Fruit fly (Drosophila melanogaster) whole organism, embryonic: ENCODE results near the gene CG13898.

Source experiments
- ATbp ChIP-seq: fragments of 200-800 bp; sonication (Bioruptor generic); optimal IDR thresholded peaks from 2 replicates; lab custom pipeline; 2017; ENCODE audit warnings: missing biosample characterization, mild to moderate bottlenecking, missing genetic modification characterization, missing genetic modification reagents
- CG11398 ChIP-seq: fragments of 200-800 bp; sonication (Bioruptor generic); optimal IDR thresholded peaks from 2 replicates; lab custom pipeline; 2016; ENCODE audit warnings: missing biosample characterization, missing genetic modification characterization
- CG11696 ChIP-seq: fragments of 200-800 bp; sonication (Bioruptor generic); IDR thresholded peaks from 2 replicates; pipeline ENCODE4 v1.3.6; 2022; ENCODE audit warnings: missing biosample characterization, missing genetic modification characterization
- CG12155 ChIP-seq: fragments of 200-800 bp; sonication (Bioruptor generic); optimal IDR thresholded peaks from 3 replicates; lab custom pipeline; 2016; ENCODE audit warnings: missing biosample characterization, missing genetic modification characterization
- CG13123 ChIP-seq: fragments of 200-800 bp; sonication (Bioruptor generic); optimal IDR thresholded peaks from 2 replicates; lab custom pipeline; 2016; ENCODE audit warnings: missing biosample characterization, missing genetic modification characterization
- CG14667 ChIP-seq: fragments of 200-800 bp; sonication (Bioruptor generic); IDR thresholded peaks from 2 replicates; pipeline ENCODE4 v1.3.6; 2022; ENCODE audit warnings: missing biosample characterization, missing genetic modification characterization
- CG15601 ChIP-seq: fragments of 200-800 bp; sonication (Bioruptor generic); optimal IDR thresholded peaks from 3 replicates; lab custom pipeline; 2019; ENCODE audit warnings: missing biosample characterization, mild to moderate bottlenecking, missing genetic modification characterization, moderate library complexity
- CG1602 ChIP-seq: fragments of 200-800 bp; sonication (Bioruptor generic); optimal IDR thresholded peaks from 3 replicates; lab custom pipeline; 2016; ENCODE audit warnings: missing biosample characterization, missing genetic modification characterization
- CG1647 ChIP-seq: fragments of 200-800 bp; sonication (Bioruptor generic); optimal IDR thresholded peaks from 3 replicates; lab custom pipeline; 2016; ENCODE audit warnings: missing biosample characterization, missing genetic modification characterization
- CG16863 ChIP-seq: fragments of 200-800 bp; sonication (Bioruptor generic); optimal IDR thresholded peaks from 3 replicates; lab custom pipeline; 2016; ENCODE audit warnings: missing biosample characterization, missing genetic modification characterization
- CG17802 ChIP-seq: fragments of 200-800 bp; sonication (Bioruptor generic); optimal IDR thresholded peaks from 2 replicates; lab custom pipeline; 2018; ENCODE audit warnings: missing biosample characterization, mild to moderate bottlenecking, missing genetic modification characterization, moderate library complexity
- CG30431 ChIP-seq: fragments of 200-800 bp; sonication (Bioruptor generic); optimal IDR thresholded peaks from 2 replicates; lab custom pipeline; 2017; ENCODE audit warnings: missing biosample characterization, missing genetic modification characterization
- CG3281 ChIP-seq: fragments of 200-800 bp; sonication (Bioruptor generic); optimal IDR thresholded peaks from 3 replicates; lab custom pipeline; 2017; ENCODE audit warnings: missing biosample characterization, mild to moderate bottlenecking, missing genetic modification characterization
- CG3726 ChIP-seq: fragments of 200-800 bp; sonication (Bioruptor generic); IDR thresholded peaks from 3 replicates; pipeline ENCODE4, ENCODE4 v1.3.6; 2022; ENCODE audit warnings: missing biosample characterization, missing genetic modification characterization
- CG42726 ChIP-seq: fragments of 200-800 bp; sonication (Bioruptor generic); IDR thresholded peaks from 2 replicates; pipeline ENCODE4 v1.3.6; 2022; ENCODE audit warnings: missing biosample characterization, missing genetic modification characterization; ENCODE audit not compliant: partially characterized antibody
- CG4617 ChIP-seq: fragments of 200-800 bp; sonication (Bioruptor generic); optimal IDR thresholded peaks from 3 replicates; lab custom pipeline; 2016; ENCODE audit warnings: missing biosample characterization, missing genetic modification characterization, borderline replicate concordance
- CG4707 ChIP-seq: fragments of 200-800 bp; sonication (Bioruptor generic); optimal IDR thresholded peaks from 2 replicates; lab custom pipeline; 2018; ENCODE audit warnings: missing biosample characterization, mild to moderate bottlenecking, missing genetic modification characterization, moderate library complexity
- CG6254 ChIP-seq: fragments of 200-800 bp; sonication (Bioruptor generic); optimal IDR thresholded peaks from 3 replicates; lab custom pipeline; 2017; ENCODE audit warnings: mild to moderate bottlenecking, missing biosample characterization, missing genetic modification reagents, missing genetic modification characterization
- CG6689 ChIP-seq: fragments of 200-800 bp; sonication (Bioruptor generic); IDR thresholded peaks from 2 replicates; pipeline ENCODE4 v1.3.6; 2022; ENCODE audit warnings: missing biosample characterization, missing genetic modification characterization
- CG6791 ChIP-seq: fragments of 200-800 bp; sonication (Bioruptor generic); IDR thresholded peaks from 3 replicates; pipeline ENCODE4 v1.3.6; 2022; ENCODE audit warnings: missing biosample characterization, missing genetic modification characterization; ENCODE audit not compliant: partially characterized antibody
- CG7357 ChIP-seq: fragments of 200-800 bp; sonication (Bioruptor generic); IDR thresholded peaks from 3 replicates; pipeline ENCODE4 v1.3.6; 2022; ENCODE audit warnings: missing biosample characterization, missing genetic modification characterization
- CG8478 ChIP-seq: fragments of >200 bp; optimal IDR thresholded peaks from 2 replicates; lab custom pipeline; 2018
- CG8924 ChIP-seq: fragments of 200-800 bp; optimal IDR thresholded peaks from 3 replicates; lab custom pipeline; 2019; ENCODE audit warnings: missing biosample characterization, mild to moderate bottlenecking, missing genetic modification characterization, moderate library complexity
- CG9876 ChIP-seq: fragments of 200-800 bp; sonication (Bioruptor generic); optimal IDR thresholded peaks from 2 replicates; lab custom pipeline; 2016; ENCODE audit warnings: missing biosample characterization, missing genetic modification characterization
- Deaf1 ChIP-seq: fragments of 200-800 bp; optimal IDR thresholded peaks from 3 replicates; lab custom pipeline; 2019; ENCODE audit warnings: missing biosample characterization, mild to moderate bottlenecking, missing genetic modification characterization, moderate library complexity
- HLH4C ChIP-seq: fragments of 200-800 bp; sonication (Bioruptor generic); IDR thresholded peaks from 3 replicates; pipeline ENCODE4 v1.3.6; 2022; ENCODE audit warnings: missing biosample characterization, missing genetic modification characterization; ENCODE audit not compliant: partially characterized antibody
- NfI ChIP-seq: fragments of 200-800 bp; sonication (Bioruptor generic); optimal IDR thresholded peaks from 3 replicates; lab custom pipeline; 2018; ENCODE audit warnings: missing biosample characterization, mild to moderate bottlenecking, missing genetic modification characterization, moderate library complexity
- Rfx ChIP-seq: fragments of 200-800 bp; sonication (Bioruptor generic); IDR thresholded peaks from 2 replicates; pipeline ENCODE4 v1.3.6; 2022; ENCODE audit warnings: missing biosample characterization, missing genetic modification characterization
- Sox102F ChIP-seq: fragments of 200-800 bp; sonication (Bioruptor generic); optimal IDR thresholded peaks from 2 replicates; lab custom pipeline; 2018; ENCODE audit warnings: missing biosample characterization, mild to moderate bottlenecking, missing genetic modification characterization, moderate library complexity
- Spps ChIP-seq: fragments of 200-800 bp; sonication (Bioruptor generic); optimal IDR thresholded peaks from 2 replicates; lab custom pipeline; 2018; ENCODE audit warnings: missing biosample characterization, mild to moderate bottlenecking, missing genetic modification characterization
- Xbp1 ChIP-seq: fragments of 200-800 bp; sonication (Bioruptor generic); optimal IDR thresholded peaks from 3 replicates; lab custom pipeline; 2016; ENCODE audit warnings: missing biosample characterization, mild to moderate bottlenecking, missing genetic modification characterization
- Xrp1 ChIP-seq: fragments of 200-800 bp; sonication (Bioruptor generic); IDR thresholded peaks from 2 replicates; pipeline ENCODE4 v1.3.6; 2022; ENCODE audit warnings: missing biosample characterization, missing genetic modification characterization
- ash1 ChIP-seq: fragments of 200-800 bp; sonication (Bioruptor generic); optimal IDR thresholded peaks from 2 replicates; lab custom pipeline; 2018; ENCODE audit warnings: missing biosample characterization, mild to moderate bottlenecking, missing genetic modification characterization
- ato ChIP-seq: fragments of 200-800 bp; sonication (Bioruptor generic); IDR thresholded peaks from 2 replicates; pipeline ENCODE4 v1.3.6; 2022; ENCODE audit warnings: missing biosample characterization, missing genetic modification characterization; ENCODE audit not compliant: partially characterized antibody
- bigmax ChIP-seq: fragments of 200-800 bp; sonication (Bioruptor generic); optimal IDR thresholded peaks from 2 replicates; lab custom pipeline; 2018; ENCODE audit warnings: missing biosample characterization, mild to moderate bottlenecking, missing genetic modification characterization
- danr ChIP-seq: fragments of 200-800 bp; sonication (Bioruptor generic); IDR thresholded peaks from 2 replicates; pipeline ENCODE4 v1.3.6; 2022; ENCODE audit warnings: missing biosample characterization, missing genetic modification characterization
- dm ChIP-seq: fragments of 200-800 bp; sonication (Bioruptor generic); optimal IDR thresholded peaks from 3 replicates; lab custom pipeline; 2016; ENCODE audit warnings: missing biosample characterization, missing genetic modification characterization
- dysf ChIP-seq: fragments of 200-800 bp; sonication (Bioruptor generic); IDR thresholded peaks from 3 replicates; pipeline ENCODE4 v1.3.6; 2022; ENCODE audit warnings: missing biosample characterization, missing genetic modification characterization
- ftz-f1 ChIP-seq: fragments of 200-800 bp; sonication (Bioruptor generic); optimal IDR thresholded peaks from 2 replicates; lab custom pipeline; 2016; ENCODE audit warnings: missing biosample characterization, missing genetic modification characterization
- gsb-n ChIP-seq: fragments of 200-800 bp; sonication (Bioruptor generic); optimal IDR thresholded peaks from 3 replicates; lab custom pipeline; 2018; ENCODE audit warnings: missing biosample characterization, mild to moderate bottlenecking, missing genetic modification characterization
- her ChIP-seq: fragments of 200-800 bp; sonication (Bioruptor generic); optimal IDR thresholded peaks from 2 replicates; lab custom pipeline; 2016; ENCODE audit warnings: missing biosample characterization, missing genetic modification characterization
- kay ChIP-seq: fragments of 200-800 bp; sonication (Bioruptor generic); optimal IDR thresholded peaks from 2 replicates; lab custom pipeline; 2016; ENCODE audit warnings: missing biosample characterization, missing genetic modification characterization
- nmo ChIP-seq: fragments of 200-800 bp; sonication (Bioruptor generic); optimal IDR thresholded peaks from 2 replicates; lab custom pipeline; 2018; ENCODE audit warnings: missing biosample characterization, mild to moderate bottlenecking, missing genetic modification characterization, moderate library complexity
- pnt ChIP-seq: fragments of 200-800 bp; sonication (Bioruptor generic); optimal IDR thresholded peaks from 3 replicates; lab custom pipeline; 2016; ENCODE audit warnings: missing biosample characterization, missing genetic modification characterization
- prd ChIP-seq, 3 experiments: fragments of >200 bp in 2 of 3; fragments of 200-800 bp in 1 of 3; sonication (Bioruptor generic) in 1 of 3; optimal IDR thresholded peaks in 2 of 3; IDR thresholded peaks in 1 of 3; 2 replicates in 2 of 3; 3 replicates in 1 of 3; pipeline versions ENCODE4 v1.3.6 to Lab custom; 2017 to 2022; ENCODE audit warnings: missing biosample characterization in 1 of 3, missing genetic modification characterization in 1 of 3
- repo ChIP-seq: fragments of 200-800 bp; sonication (Bioruptor generic); optimal IDR thresholded peaks from 2 replicates; lab custom pipeline; 2016; ENCODE audit warnings: missing biosample characterization, missing genetic modification characterization
- slou ChIP-seq: fragments of 200-800 bp; sonication (Bioruptor generic); optimal IDR thresholded peaks from 3 replicates; lab custom pipeline; 2016; ENCODE audit warnings: missing biosample characterization, missing genetic modification characterization
- toy ChIP-seq: fragments of 200-800 bp; sonication (Bioruptor generic); IDR thresholded peaks from 2 replicates; pipeline ENCODE4 v1.3.6; 2022; ENCODE audit warnings: missing biosample characterization, missing genetic modification characterization
- ttk ChIP-seq: fragments of 200-800 bp; sonication (Bioruptor generic); IDR thresholded peaks from 2 replicates; pipeline ENCODE4 v2.1.2; 2022; ENCODE audit warnings: missing biosample characterization, missing genetic modification characterization
- usp ChIP-seq: fragments of >200 bp; optimal IDR thresholded peaks from 2 replicates; lab custom pipeline; 2017; ENCODE audit warnings: missing biosample characterization, missing genetic modification characterization
- vfl ChIP-seq: fragments of 200-800 bp; sonication (Bioruptor generic); optimal IDR thresholded peaks from 2 replicates; lab custom pipeline; 2016; ENCODE audit warnings: missing biosample characterization, missing genetic modification characterization
- zfh2 ChIP-seq: fragments of 200-800 bp; sonication (Bioruptor generic); optimal IDR thresholded peaks from 2 replicates; lab custom pipeline; 2016; ENCODE audit warnings: missing biosample characterization, missing genetic modification characterization

CG13898 gene

DNA sequence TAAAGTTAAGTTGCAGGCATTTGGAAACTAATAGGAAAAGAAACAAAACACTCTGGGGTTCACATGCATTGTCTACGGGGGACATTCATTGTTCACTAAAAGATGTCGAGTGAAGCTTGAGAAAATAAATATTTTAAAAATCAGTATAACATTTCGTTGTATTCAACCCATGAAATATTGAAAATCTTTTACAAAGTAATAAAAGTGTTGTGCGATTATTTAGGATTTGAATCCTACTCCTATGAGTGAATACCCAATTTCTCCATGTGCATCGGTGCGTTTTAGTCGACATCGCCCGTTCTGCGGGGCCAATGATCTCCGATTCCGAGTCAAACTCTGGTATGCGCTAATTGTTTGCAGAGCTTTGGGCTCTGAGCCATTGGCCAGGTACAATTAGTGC is 49.2 kb downstream of the CG13898 start (continued):
- TF ChIP-seq Deaf1 (tag; lab: Kevin White, UChicago) = no peak
- no peak for TF ChIP-seq bigmax (GFP tag; lab: Kevin White, UChicago)
- no peak for TF ChIP-seq usp (GFP tag; lab: Kevin White, UChicago)
- no peak for TF ChIP-seq Spps (tag; lab: Kevin White, UChicago)
- no peak for TF ChIP-seq toy (GFP tag; lab: Robert Waterston, UW)
- TF ChIP-seq CG9876 = no peak
- no peak for TF ChIP-seq CG30431
- peak; percentile 15 for TF ChIP-seq NfI
- peak; percentile 33 for TF ChIP-seq nmo (GFP tag; lab: Kevin White, UChicago)
- no peak for TF ChIP-seq prd (optimal IDR thresholded peaks at IDR 0.05; lab: Kevin White, UChicago)
- peak; percentile 57; the same call in 2 of the 3 replicates for TF ChIP-seq prd (GFP tag; IDR thresholded peaks at IDR 0.05; lab: Robert Waterston, UW)
- no peak for TF ChIP-seq pnt (GFP tag; lab: Kevin White, UChicago)
- no peak for TF ChIP-seq ash1 (GFP tag; lab: Kevin White, UChicago)
- TF ChIP-seq CG6791 = no peak
- TF ChIP-seq CG4707 (GFP tag; lab: Kevin White, UChicago) = no peak
- TF ChIP-seq her = no peak
- TF ChIP-seq CG17802 (tag; lab: Kevin White, UChicago) = no peak
- peak; percentile 5 for TF ChIP-seq CG16863 (GFP tag; lab: Kevin White, UChicago)
- TF ChIP-seq CG14667 = no peak
- no peak for TF ChIP-seq CG1647 (GFP tag; lab: Kevin White, UChicago)
- TF ChIP-seq CG12155 = no peak
- no peak for TF ChIP-seq CG1602 (GFP tag; lab: Kevin White, UChicago)
- TF ChIP-seq zfh2 (GFP tag; lab: Kevin White, UChicago) = no peak
- no peak for TF ChIP-seq CG13123 (GFP tag; lab: Kevin White, UChicago)
- no peak for TF ChIP-seq CG42726
- no peak for TF ChIP-seq CG6254 (GFP tag; lab: Kevin White, UChicago)
- TF ChIP-seq repo (GFP tag; lab: Kevin White, UChicago) = no peak
- TF ChIP-seq ftz-f1 (GFP tag; lab: Kevin White, UChicago) = no peak
- TF ChIP-seq kay = no peak
- TF ChIP-seq ATbp (GFP tag; lab: Kevin White, UChicago) = peak; percentile 39
- TF ChIP-seq dysf = no peak
- TF ChIP-seq CG11696 (GFP tag; lab: Robert Waterston, UW) = no peak
- TF ChIP-seq Xbp1 (GFP tag; lab: Kevin White, UChicago) = peak; percentile 8
- no peak for TF ChIP-seq CG11398 (GFP tag; lab: Kevin White, UChicago)
- TF ChIP-seq CG4617 (GFP tag; lab: Kevin White, UChicago) = no peak
- no peak for TF ChIP-seq CG3281 (GFP tag; lab: Kevin White, UChicago)
- TF ChIP-seq Rfx (GFP tag; lab: Robert Waterston, UW) = no peak
- peak; percentile 64 for TF ChIP-seq Sox102F
- TF ChIP-seq CG3726 (GFP tag; lab: Robert Waterston, UW) = no peak
- 0 out of 3 replicates have a peak, but pooled peaks have one; percentile 17 for TF ChIP-seq CG7357 (GFP tag; lab: Robert Waterston, UW)
- no peak for TF ChIP-seq danr (GFP tag; lab: Robert Waterston, UW)
- no peak for TF ChIP-seq slou (GFP tag; lab: Kevin White, UChicago)
- no peak for TF ChIP-seq ato
- TF ChIP-seq ttk (GFP tag; lab: Robert Waterston, UW) = no peak
- no peak for TF ChIP-seq HLH4C (GFP tag; lab: Robert Waterston, UW)
- TF ChIP-seq CG8478 (lab: Kevin White, UChicago) = no peak
- TF ChIP-seq Xrp1 = peak; percentile 69; the same call in 1 of the 2 replicates
- no peak for TF ChIP-seq dm (GFP tag; lab: Kevin White, UChicago)
- peak; percentile 26 for TF ChIP-seq gsb-n (tag; lab: Kevin White, UChicago)
- TF ChIP-seq CG8924 (tag; lab: Kevin White, UChicago) = no peak
- no peak for TF ChIP-seq CG15601 (tag; lab: Kevin White, UChicago)
- peak; percentile 45; the same call in 1 of the 2 replicates for TF ChIP-seq CG6689 (GFP tag; lab: Robert Waterston, UW)
- TF ChIP-seq vfl (GFP tag; lab: Kevin White, UChicago) = no peak
